Fruit fly (Drosophila melanogaster): ENCODE measurements around the gene ppk7.

DNA sequence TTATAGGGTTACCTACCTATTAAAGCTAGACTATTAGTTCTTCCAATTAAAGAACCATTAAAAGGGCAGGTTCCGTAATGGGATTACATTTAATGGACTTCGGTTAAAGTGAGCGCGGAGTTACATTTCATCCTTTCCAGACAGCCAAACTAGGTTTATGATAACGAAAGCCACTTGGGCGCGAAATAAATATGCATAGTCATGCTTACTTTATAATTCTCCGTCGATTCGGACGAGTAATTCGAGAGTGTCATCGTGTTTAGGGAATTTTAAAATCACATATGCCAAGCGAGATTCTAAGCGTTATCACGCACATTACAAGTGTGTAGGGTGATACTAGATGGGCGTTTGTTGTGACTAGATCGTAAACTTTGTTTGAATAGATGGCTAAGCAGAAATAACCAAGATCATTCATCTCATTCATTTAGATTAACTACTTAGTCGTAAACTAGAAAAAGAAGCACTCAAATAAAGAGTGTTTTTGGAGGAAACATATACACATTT, 13.9 kb downstream of the ppk7 start:
- no peak for TF ChIP-seq CG12605 (GFP tag; IDR thresholded peaks at IDR 0.05)
- no peak for TF ChIP-seq gl (tag; optimal IDR thresholded peaks at IDR 0.05)
- TF ChIP-seq CG17806 (tag; optimal IDR thresholded peaks at IDR 0.05): no peak
- TF ChIP-seq rn (GFP tag; IDR thresholded peaks at IDR 0.05): no peak
- TF ChIP-seq CG9948 (tag; optimal IDR thresholded peaks at IDR 0.05): no peak
- no peak for TF ChIP-seq Ets98B (GFP tag; IDR thresholded peaks at IDR 0.05)
- no peak for TF ChIP-seq fd96Ca (GFP tag; IDR thresholded peaks at IDR 0.05)

Data from whole organism, pupa.